Worm (Caenorhabditis elegans) whole organism, late embryonic: ENCODE results near the gene F23F12.13.
A peak's percentile ranks its signal among the peaks of the same experiment; 100 is the strongest.

Experiments
- C08G9.2 ChIP-seq: sonication (generic microtip); optimal IDR thresholded peaks from 2 replicates; lab custom pipeline; 2016; ENCODE audit warnings: mild to moderate bottlenecking, missing genetic modification characterization, moderate library complexity, missing compliant biosample characterization
- K02D7.2 ChIP-seq: sonication (generic microtip); optimal IDR thresholded peaks from 2 replicates; lab custom pipeline; 2017; ENCODE audit warnings: mild to moderate bottlenecking, missing genetic modification characterization, missing compliant biosample characterization
- T23F11.4 ChIP-seq: fragments of 200-800 bp; sonication (Bioruptor generic); optimal IDR thresholded peaks from 2 replicates; lab custom pipeline; 2018; ENCODE audit warnings: mild to moderate bottlenecking, missing genetic modification characterization, missing compliant biosample characterization
- Y22D7AL.16 ChIP-seq: sonication (generic microtip); optimal IDR thresholded peaks from 2 replicates; lab custom pipeline; 2016; ENCODE audit warnings: missing genetic modification characterization, missing compliant biosample characterization
- ahr-1 ChIP-seq: sonication (generic microtip); optimal IDR thresholded peaks from 2 replicates; lab custom pipeline; 2016; ENCODE audit warnings: missing genetic modification characterization, missing compliant biosample characterization
- ceh-18 ChIP-seq: sonication (generic microtip); optimal IDR thresholded peaks from 2 replicates; lab custom pipeline; 2016; ENCODE audit warnings: missing genetic modification characterization, missing compliant biosample characterization
- ceh-19 ChIP-seq: fragments of 200-800 bp; sonication (Bioruptor generic); optimal IDR thresholded peaks from 2 replicates; lab custom pipeline; 2018; ENCODE audit warnings: mild to moderate bottlenecking, missing genetic modification characterization, missing compliant biosample characterization
- ceh-2 ChIP-seq: sonication (generic microtip); optimal IDR thresholded peaks from 2 replicates; lab custom pipeline; 2016; ENCODE audit warnings: missing genotype, missing genetic modification characterization, missing compliant biosample characterization
- ceh-24 ChIP-seq: sonication (generic microtip); optimal IDR thresholded peaks from 2 replicates; lab custom pipeline; 2016; ENCODE audit warnings: mild to moderate bottlenecking, missing genetic modification characterization, missing compliant biosample characterization
- ceh-30 ChIP-seq: fragments of 150-350 bp; optimal IDR thresholded peaks from 2 replicates; lab custom pipeline; 2014; ENCODE audit warnings: missing biosample characterization, missing genetic modification characterization
- ceh-34 ChIP-seq: sonication (generic microtip); optimal IDR thresholded peaks from 2 replicates; lab custom pipeline; 2016; ENCODE audit warnings: mild to moderate bottlenecking, missing genetic modification characterization, missing compliant biosample characterization
- ceh-48 ChIP-seq: sonication (generic microtip); optimal IDR thresholded peaks from 2 replicates; lab custom pipeline; 2016; ENCODE audit warnings: missing genetic modification characterization, inconsistent platforms, missing compliant biosample characterization
- ceh-9 ChIP-seq: sonication (generic microtip); optimal IDR thresholded peaks from 2 replicates; lab custom pipeline; 2016; ENCODE audit warnings: mild to moderate bottlenecking, missing genetic modification characterization, inconsistent platforms, missing compliant biosample characterization
- che-1 ChIP-seq: sonication (generic microtip); optimal IDR thresholded peaks from 2 replicates; lab custom pipeline; 2016; ENCODE audit warnings: mild to moderate bottlenecking, missing genetic modification characterization, missing compliant biosample characterization
- ets-4 ChIP-seq: sonication (generic microtip); optimal IDR thresholded peaks from 2 replicates; lab custom pipeline; 2016; ENCODE audit warnings: missing genetic modification characterization, missing compliant biosample characterization
- eyg-1 ChIP-seq: sonication (generic microtip); optimal IDR thresholded peaks from 2 replicates; lab custom pipeline; 2016; ENCODE audit warnings: missing genotype, missing genetic modification characterization, missing compliant biosample characterization
- fax-1 ChIP-seq: sonication (generic microtip); optimal IDR thresholded peaks from 2 replicates; lab custom pipeline; 2016; ENCODE audit warnings: missing genotype, missing genetic modification characterization, missing compliant biosample characterization
- hlh-13 ChIP-seq: fragments of 200-800 bp; sonication (Bioruptor generic); optimal IDR thresholded peaks from 2 replicates; lab custom pipeline; 2018; ENCODE audit warnings: mild to moderate bottlenecking, missing genetic modification characterization, missing compliant biosample characterization
- hlh-15 ChIP-seq: sonication (generic microtip); optimal IDR thresholded peaks from 2 replicates; lab custom pipeline; 2016; ENCODE audit warnings: missing genetic modification characterization, missing compliant biosample characterization
- hlh-30 ChIP-seq: sonication (generic microtip); optimal IDR thresholded peaks from 2 replicates; lab custom pipeline; 2017; ENCODE audit warnings: antibody characterized with exemption, missing genetic modification characterization, missing compliant biosample characterization; ENCODE audit not compliant: insufficient read depth
- hlh-6 ChIP-seq: sonication (generic microtip); optimal IDR thresholded peaks from 2 replicates; lab custom pipeline; 2016; ENCODE audit warnings: missing genotype, missing genetic modification characterization, missing compliant biosample characterization
- lin-11 ChIP-seq: fragments of 200-800 bp; sonication (Bioruptor generic); optimal IDR thresholded peaks from 2 replicates; lab custom pipeline; 2018; ENCODE audit warnings: mild to moderate bottlenecking, missing genetic modification characterization, missing compliant biosample characterization
- nfya-1 ChIP-seq: sonication (generic microtip); optimal IDR thresholded peaks from 2 replicates; lab custom pipeline; 2017; ENCODE audit warnings: missing genetic modification characterization, mild to moderate bottlenecking, missing compliant biosample characterization, antibody characterized with exemption, moderate library complexity
- nhr-11 ChIP-seq: fragments of 150-350 bp; optimal IDR thresholded peaks from 2 replicates; lab custom pipeline; 2014; ENCODE audit warnings: missing biosample characterization, missing genetic modification characterization
- nhr-232 ChIP-seq: sonication (generic microtip); optimal IDR thresholded peaks from 2 replicates; lab custom pipeline; 2016; ENCODE audit warnings: missing genetic modification characterization, missing compliant biosample characterization
- odd-2 ChIP-seq: sonication (generic microtip); optimal IDR thresholded peaks from 2 replicates; lab custom pipeline; 2017; ENCODE audit warnings: antibody characterized with exemption, mild to moderate bottlenecking, missing genetic modification characterization, missing compliant biosample characterization
- pag-3 ChIP-seq: sonication (generic microtip); optimal IDR thresholded peaks from 2 replicates; lab custom pipeline; 2016; ENCODE audit warnings: missing compliant biosample characterization, missing genetic modification characterization, borderline replicate concordance
- pax-1 ChIP-seq: fragments of 150-350 bp; optimal IDR thresholded peaks from 2 replicates; lab custom pipeline; 2014; ENCODE audit warnings: missing biosample characterization, missing genetic modification characterization
- pha-2 ChIP-seq: sonication (generic microtip); optimal IDR thresholded peaks from 2 replicates; lab custom pipeline; 2017; ENCODE audit warnings: mild to moderate bottlenecking, missing genetic modification characterization, missing compliant biosample characterization
- pha-4 ChIP-seq: fragments of 150-350 bp; optimal IDR thresholded peaks from 2 replicates; lab custom pipeline; 2018; ENCODE audit warnings: missing biosample characterization, missing genetic modification reagents, missing genetic modification characterization
- pqm-1 ChIP-seq: sonication (generic microtip); optimal IDR thresholded peaks from 2 replicates; lab custom pipeline; 2016; ENCODE audit warnings: missing genetic modification characterization, missing compliant biosample characterization
- pros-1 ChIP-seq: fragments of 150-350 bp; optimal IDR thresholded peaks from 2 replicates; lab custom pipeline; 2014; ENCODE audit warnings: missing biosample characterization, missing genetic modification reagents, missing genetic modification characterization
- ref-2 ChIP-seq: sonication (generic microtip); optimal IDR thresholded peaks from 2 replicates; lab custom pipeline; 2016; ENCODE audit warnings: missing genetic modification characterization, missing compliant biosample characterization
- sdc-2 ChIP-seq: sonication (generic microtip); optimal IDR thresholded peaks from 2 replicates; lab custom pipeline; 2016; ENCODE audit warnings: missing genotype, missing genetic modification characterization, missing compliant biosample characterization
- sox-4 ChIP-seq: sonication (generic microtip); optimal IDR thresholded peaks from 2 replicates; lab custom pipeline; 2017; ENCODE audit warnings: mild to moderate bottlenecking, missing genetic modification characterization, inconsistent platforms, missing compliant biosample characterization
- syd-9 ChIP-seq: sonication (generic microtip); optimal IDR thresholded peaks from 2 replicates; lab custom pipeline; 2016; ENCODE audit warnings: mild to moderate bottlenecking, missing genetic modification characterization, moderate library complexity, missing compliant biosample characterization
- tbx-2 ChIP-seq: sonication (generic microtip); optimal IDR thresholded peaks from 2 replicates; lab custom pipeline; 2016; ENCODE audit warnings: missing genetic modification characterization, missing compliant biosample characterization
- tbx-7 ChIP-seq: sonication (generic microtip); optimal IDR thresholded peaks from 2 replicates; lab custom pipeline; 2016; ENCODE audit warnings: missing genotype, missing genetic modification characterization, missing compliant biosample characterization
- unc-3 ChIP-seq, 2 experiments: fragments of 200-800 bp in 1 of 2; sonication (Bioruptor generic) in 1 of 2; sonication (generic microtip) in 1 of 2; conservative IDR thresholded peaks in 1 of 2; optimal IDR thresholded peaks in 1 of 2; 2 replicates each; pipeline versions ENCODE4 v1.3.6 to Lab custom; 2016 to 2022; ENCODE audit warnings: missing compliant biosample characterization in 2 of 2, missing genetic modification characterization in 2 of 2, missing genetic modification reagents in 1 of 2
- unc-42 ChIP-seq: sonication (generic microtip); optimal IDR thresholded peaks from 2 replicates; lab custom pipeline; 2016; ENCODE audit warnings: missing genotype, missing genetic modification characterization, missing compliant biosample characterization
- unc-55 ChIP-seq: sonication (generic microtip); optimal IDR thresholded peaks from 2 replicates; lab custom pipeline; 2017; ENCODE audit warnings: missing biosample characterization, missing genetic modification reagents, missing genetic modification characterization
- unc-86 ChIP-seq: sonication (generic microtip); optimal IDR thresholded peaks from 2 replicates; lab custom pipeline; 2016; ENCODE audit warnings: missing genetic modification characterization, missing compliant biosample characterization
- ztf-16 ChIP-seq: sonication (generic microtip); optimal IDR thresholded peaks from 2 replicates; lab custom pipeline; 2017; ENCODE audit warnings: missing genetic modification characterization, missing compliant biosample characterization

Gene F23F12.13

DNA sequence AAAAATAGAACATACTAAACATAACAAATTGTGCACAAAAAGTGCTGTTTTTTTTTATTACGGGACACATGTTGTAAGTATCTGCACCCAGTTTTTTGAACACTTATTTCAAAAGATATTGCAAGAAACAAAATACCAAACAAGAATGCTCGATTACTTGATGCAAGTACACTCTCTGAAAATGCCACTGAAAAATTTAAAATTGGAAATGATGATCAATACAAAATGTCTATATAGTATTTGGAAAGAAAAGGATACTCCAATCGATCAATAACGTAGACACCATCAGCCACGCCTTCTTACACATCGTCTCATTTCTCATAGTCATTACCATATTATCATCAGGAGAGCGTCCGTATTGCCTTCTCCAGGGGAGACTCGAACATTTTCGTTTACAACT lies 2.7 kb downstream of the F23F12.13 start, which contains the start of gene sdz-15:
TSS of gene sdz-15 (plus strand) at position 301 of the 400 bp plus-strand sequence.
- TF ChIP-seq T23F11.4 (no peak), pros-1 (no peak), ceh-48 (tag; lab: Kevin White, UChicago) (no peak), ceh-9 (tag; lab: Kevin White, UChicago) (no peak), hlh-6 (no peak), ets-4 (tag; lab: Kevin White, UChicago) (no peak), nhr-232 (tag; lab: Kevin White, UChicago) (no peak), lin-11 (no peak), unc-42 (tag; lab: Kevin White, UChicago) (no peak), nfya-1 (tag; lab: Kevin White, UChicago) (no peak), nhr-11 (tag; lab: Kevin White, UChicago) (no peak), fax-1 (tag; lab: Kevin White, UChicago) (no peak), che-1 (tag; lab: Kevin White, UChicago) (no peak), syd-9 (tag; lab: Kevin White, UChicago) (no peak), sox-4 (tag; lab: Kevin White, UChicago) (no peak), ref-2 (tag; lab: Kevin White, UChicago) (no peak), odd-2 (tag; lab: Kevin White, UChicago) (no peak), pha-2 (tag; lab: Kevin White, UChicago) (no peak), ceh-19 (GFP tag; lab: Kevin White, UChicago) (no peak), tbx-2 (tag; lab: Kevin White, UChicago) (no peak)

DNA sequence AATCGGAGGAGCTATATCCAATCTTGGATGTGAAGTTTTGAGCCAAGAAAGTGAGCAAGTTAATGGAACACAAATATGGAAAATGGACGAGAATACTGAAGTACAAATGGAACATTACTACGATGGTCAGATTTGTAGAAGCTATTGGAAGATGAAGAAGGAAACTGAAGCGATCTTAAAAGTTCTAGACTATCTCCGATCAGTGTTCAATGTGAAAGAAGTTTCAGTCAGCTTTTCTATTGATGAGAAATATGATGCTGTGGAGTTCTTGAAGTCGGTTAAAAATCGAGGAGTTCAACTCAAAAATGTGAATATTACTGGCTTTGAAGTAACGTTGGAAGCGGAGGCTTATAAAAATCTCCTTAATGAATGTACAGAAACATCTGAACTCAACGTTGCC lies 3.6 kb downstream of the F23F12.13 start:
- TF ChIP-seq tbx-7 (tag; lab: Kevin White, UChicago) (no peak), hlh-15 (tag; lab: Kevin White, UChicago) (no peak), sdc-2 (tag; lab: Kevin White, UChicago) (no peak), lin-11 (no peak), ceh-19 (GFP tag; lab: Kevin White, UChicago) (no peak), fax-1 (tag; lab: Kevin White, UChicago) (no peak), ceh-30 (tag; lab: Kevin White, UChicago) (no peak), pha-4 (no peak), C08G9.2 (no peak), ahr-1 (tag; lab: Kevin White, UChicago) (no peak), hlh-13 (GFP tag; lab: Kevin White, UChicago) (no peak), tbx-2 (tag; lab: Kevin White, UChicago) (no peak), ceh-2 (tag; lab: Kevin White, UChicago) (no peak), hlh-6 (no peak), syd-9 (tag; lab: Kevin White, UChicago) (no peak), ceh-9 (tag; lab: Kevin White, UChicago) (no peak), pag-3 (no peak), K02D7.2 (tag; lab: Kevin White, UChicago) (no peak), ceh-24 (no peak), pax-1 (tag; lab: Kevin White, UChicago) (no peak)

DNA sequence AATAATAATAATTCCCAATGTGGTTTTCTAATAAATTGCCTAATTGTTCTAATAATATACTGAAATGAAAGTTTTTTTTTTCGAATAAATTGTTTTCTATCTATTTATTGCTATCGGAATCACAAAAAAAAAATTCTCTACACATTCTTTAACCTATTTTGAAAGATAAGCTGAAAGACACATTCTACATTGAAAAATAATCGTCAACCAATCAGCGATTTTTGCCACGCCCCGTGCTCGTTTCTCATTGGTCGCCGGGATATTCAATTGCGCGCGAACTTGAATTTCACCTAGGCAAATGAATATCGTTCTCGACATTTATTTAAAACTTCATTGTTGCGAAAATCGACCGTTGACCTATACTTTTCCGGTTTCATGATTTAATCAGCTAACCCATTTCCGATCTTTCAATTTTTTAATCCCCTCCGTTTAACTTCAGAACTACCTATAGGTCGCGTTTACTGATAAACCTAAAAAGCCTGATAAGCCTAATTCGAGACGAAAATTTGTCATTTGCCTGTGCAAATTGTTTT lies 4.6 kb downstream of the F23F12.13 start, which contains the start of gene F23F12.3:
TSS of gene F23F12.3 (plus strand) at position 483 of the 533 bp plus-strand sequence.
- TF ChIP-seq pag-3 (no peak), nfya-1 (tag; lab: Kevin White, UChicago) (peak; percentile 43)

DNA sequence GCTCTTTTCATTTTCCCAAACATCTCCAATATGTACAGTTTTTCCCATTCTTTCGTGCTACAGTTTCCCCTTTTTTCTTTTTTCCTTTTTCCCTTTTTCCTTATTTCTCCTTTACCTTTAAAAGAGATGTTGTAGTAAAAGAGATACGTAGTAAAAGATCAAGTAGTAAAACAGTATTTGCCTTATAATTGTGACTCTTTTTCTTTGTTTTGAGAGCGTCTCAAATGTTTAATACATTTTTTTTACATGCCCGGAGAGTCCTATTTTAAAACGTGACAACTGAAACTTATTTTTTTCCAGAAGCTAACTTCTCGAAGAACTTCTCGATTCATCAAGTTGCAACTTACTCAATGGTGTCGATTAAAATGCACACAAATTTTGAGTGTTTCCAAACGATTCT lies 12.4 kb downstream of the F23F12.13 start, which contains the start of gene F23F12.12:
TSS of gene F23F12.12 (plus strand) at position 301 of the 400 bp plus-strand sequence.
- no peak for TF ChIP-seq unc-3 (GFP tag; conservative IDR thresholded peaks at IDR 0.05; lab: Robert Waterston, UW)
- TF ChIP-seq unc-3 (tag; optimal IDR thresholded peaks at IDR 0.05; lab: Kevin White, UChicago), result no peak
- no peak for TF ChIP-seq hlh-30 (tag; lab: Kevin White, UChicago)
- no peak for TF ChIP-seq unc-86 (tag; lab: Kevin White, UChicago)
- TF ChIP-seq ztf-16 (tag; lab: Kevin White, UChicago), result no peak
- TF ChIP-seq T23F11.4, result no peak
- no peak for TF ChIP-seq pqm-1 (tag; lab: Kevin White, UChicago)
- no peak for TF ChIP-seq ceh-24
- no peak for TF ChIP-seq ref-2 (tag; lab: Kevin White, UChicago)
- TF ChIP-seq ceh-34 (tag; lab: Kevin White, UChicago), result no peak
- TF ChIP-seq eyg-1 (tag; lab: Kevin White, UChicago), result no peak
- no peak for TF ChIP-seq unc-55 (GFP tag; lab: Kevin White, UChicago)
- TF ChIP-seq pag-3, result no peak
- TF ChIP-seq che-1 (tag; lab: Kevin White, UChicago), result no peak
- TF ChIP-seq ceh-2 (tag; lab: Kevin White, UChicago), result no peak
- no peak for TF ChIP-seq ceh-18
- TF ChIP-seq Y22D7AL.16, result no peak
- no peak for TF ChIP-seq pha-2 (tag; lab: Kevin White, UChicago)
- no peak for TF ChIP-seq nhr-11 (tag; lab: Kevin White, UChicago)
